Fruit fly (Drosophila melanogaster) whole organism, prepupa: Measurements from ENCODE around the gene bib.

Experiments
- Blimp-1 ChIP-seq: fragments of 200-800 bp; sonication (Bioruptor generic); optimal IDR thresholded peaks from 3 replicates; lab custom pipeline; 2017; ENCODE audit warnings: missing biosample characterization, missing genetic modification characterization, mild to moderate bottlenecking, moderate library complexity, missing genetic modification reagents
- CG10631 ChIP-seq: fragments of 200-800 bp; sonication (Bioruptor generic); optimal IDR thresholded peaks from 2 replicates; lab custom pipeline; 2016; ENCODE audit warnings: missing biosample characterization, missing genetic modification characterization
- CG11294 ChIP-seq: fragments of 200-800 bp; sonication (Bioruptor generic); IDR thresholded peaks from 2 replicates; pipeline ENCODE4 v1.3.6; 2022; ENCODE audit warnings: missing biosample characterization, missing genetic modification characterization
- CG11762 ChIP-seq: fragments of 200-800 bp; sonication (Bioruptor generic); optimal IDR thresholded peaks from 3 replicates; lab custom pipeline; 2016; ENCODE audit warnings: missing biosample characterization, missing genetic modification characterization; ENCODE audit not compliant: insufficient read depth
- CG11902 ChIP-seq: fragments of 200-800 bp; sonication (Bioruptor generic); optimal IDR thresholded peaks from 3 replicates; lab custom pipeline; 2016; ENCODE audit warnings: missing biosample characterization, missing genetic modification characterization
- CG15336 ChIP-seq: fragments of 200-800 bp; sonication (Bioruptor generic); IDR thresholded peaks from 2 replicates; pipeline ENCODE4 v1.3.6; 2022; ENCODE audit warnings: missing biosample characterization, missing genetic modification characterization
- CG1621 ChIP-seq: fragments of 200-800 bp; sonication (Bioruptor generic); optimal IDR thresholded peaks from 3 replicates; lab custom pipeline; 2018; ENCODE audit warnings: missing biosample characterization, mild to moderate bottlenecking, missing genetic modification characterization
- CG16779 ChIP-seq: fragments of 200-800 bp; sonication (Bioruptor generic); optimal IDR thresholded peaks from 3 replicates; lab custom pipeline; 2017; ENCODE audit warnings: missing biosample characterization, mild to moderate bottlenecking, missing genetic modification characterization
- CG31627 ChIP-seq: fragments of 200-800 bp; sonication (Bioruptor generic); optimal IDR thresholded peaks from 3 replicates; lab custom pipeline; 2016; ENCODE audit warnings: missing biosample characterization, missing genetic modification characterization
- CG32006 ChIP-seq: fragments of 200-800 bp; sonication (Bioruptor generic); optimal IDR thresholded peaks from 3 replicates; lab custom pipeline; 2017; ENCODE audit warnings: missing biosample characterization, mild to moderate bottlenecking, missing genetic modification characterization
- CG34406 ChIP-seq: fragments of 200-800 bp; sonication (Bioruptor generic); optimal IDR thresholded peaks from 3 replicates; lab custom pipeline; 2016; ENCODE audit warnings: missing biosample characterization, missing genetic modification characterization
- CG3919 ChIP-seq: fragments of 200-800 bp; sonication (Bioruptor generic); optimal IDR thresholded peaks from 3 replicates; lab custom pipeline; 2016; ENCODE audit warnings: missing biosample characterization, missing genetic modification characterization
- CG4318 ChIP-seq: fragments of 200-800 bp; sonication (Bioruptor generic); optimal IDR thresholded peaks from 3 replicates; lab custom pipeline; 2017; ENCODE audit warnings: missing biosample characterization, mild to moderate bottlenecking, missing genetic modification characterization
- CG6163 ChIP-seq: fragments of 200-800 bp; sonication (Bioruptor generic); IDR thresholded peaks from 3 replicates; pipeline ENCODE4 v1.3.6; 2022; ENCODE audit warnings: missing biosample characterization, missing genetic modification characterization
- CG6276 ChIP-seq: fragments of 200-800 bp; sonication (Bioruptor generic); optimal IDR thresholded peaks from 2 replicates; lab custom pipeline; 2017; ENCODE audit warnings: missing biosample characterization, mild to moderate bottlenecking, missing genetic modification characterization
- CG6792 ChIP-seq: fragments of 200-800 bp; sonication (Bioruptor generic); optimal IDR thresholded peaks from 3 replicates; lab custom pipeline; 2016; ENCODE audit warnings: missing biosample characterization, missing genetic modification characterization
- CG6808 ChIP-seq: fragments of 200-800 bp; sonication (Bioruptor generic); optimal IDR thresholded peaks from 3 replicates; lab custom pipeline; 2017; ENCODE audit warnings: missing biosample characterization, missing genetic modification characterization, mild to moderate bottlenecking, moderate library complexity, missing genetic modification reagents
- CG7368 ChIP-seq: fragments of 200-800 bp; sonication (Bioruptor generic); optimal IDR thresholded peaks from 3 replicates; lab custom pipeline; 2016; ENCODE audit warnings: missing biosample characterization, missing genetic modification characterization
- CG8319 ChIP-seq: fragments of 200-800 bp; sonication (Bioruptor generic); optimal IDR thresholded peaks from 3 replicates; lab custom pipeline; 2016; ENCODE audit warnings: missing biosample characterization, missing genetic modification characterization
- CG9139 ChIP-seq: fragments of 200-800 bp; sonication (Bioruptor generic); optimal IDR thresholded peaks from 3 replicates; lab custom pipeline; 2017; ENCODE audit warnings: missing biosample characterization, mild to moderate bottlenecking, missing genetic modification characterization
- Eip75B ChIP-seq: fragments of 200-800 bp; sonication (Bioruptor generic); optimal IDR thresholded peaks from 3 replicates; lab custom pipeline; 2016; ENCODE audit warnings: missing biosample characterization, missing genetic modification characterization
- Eip78C ChIP-seq: fragments of 200-800 bp; sonication (Bioruptor generic); peaks from one replicate; lab custom pipeline; 2016; ENCODE audit warnings: missing biosample characterization, missing genetic modification characterization
- Eip93F ChIP-seq: fragments of 200-800 bp; sonication (Bioruptor generic); optimal IDR thresholded peaks from 2 replicates; lab custom pipeline; 2016; ENCODE audit warnings: missing biosample characterization, mild to moderate bottlenecking, missing genetic modification characterization
- Ets21C ChIP-seq: fragments of 200-800 bp; sonication (Bioruptor generic); optimal IDR thresholded peaks from 3 replicates; lab custom pipeline; 2016; ENCODE audit warnings: missing biosample characterization, missing genetic modification characterization
- Ets96B ChIP-seq: fragments of 200-800 bp; optimal IDR thresholded peaks from 2 replicates; lab custom pipeline; 2019; ENCODE audit warnings: missing biosample characterization, mild to moderate bottlenecking, missing genetic modification characterization, moderate library complexity
- Gug ChIP-seq: fragments of 200-800 bp; sonication (Bioruptor generic); IDR thresholded peaks from 2 replicates; pipeline ENCODE4 v1.3.6; 2022; ENCODE audit warnings: missing biosample characterization, missing genetic modification characterization
- Hr38 ChIP-seq: sonication (Bioruptor generic); optimal IDR thresholded peaks from 2 replicates; lab custom pipeline; 2016; ENCODE audit warnings: missing biosample characterization, missing genetic modification characterization
- Hr39 ChIP-seq: fragments of 200-800 bp; sonication (Bioruptor generic); optimal IDR thresholded peaks from 2 replicates; lab custom pipeline; 2016; ENCODE audit warnings: missing biosample characterization, missing genetic modification characterization
- Hr4 ChIP-seq: fragments of 200-800 bp; sonication (Bioruptor generic); optimal IDR thresholded peaks from 3 replicates; lab custom pipeline; 2016; ENCODE audit warnings: missing biosample characterization, missing genetic modification characterization
- Lpt ChIP-seq: fragments of 200-800 bp; sonication (Bioruptor generic); optimal IDR thresholded peaks from 3 replicates; lab custom pipeline; 2016; ENCODE audit warnings: missing biosample characterization, missing genetic modification characterization
- Met ChIP-seq: fragments of 200-800 bp; sonication (Bioruptor generic); optimal IDR thresholded peaks from 3 replicates; lab custom pipeline; 2016; ENCODE audit warnings: missing biosample characterization, missing genetic modification characterization
- OdsH ChIP-seq: fragments of 200-800 bp; sonication (Bioruptor generic); optimal IDR thresholded peaks from 3 replicates; lab custom pipeline; 2016; ENCODE audit warnings: missing biosample characterization, missing genetic modification characterization
- Smox ChIP-seq: fragments of 200-800 bp; sonication (Bioruptor generic); optimal IDR thresholded peaks from 3 replicates; lab custom pipeline; 2016; ENCODE audit warnings: missing biosample characterization, missing genetic modification characterization
- Sox15 ChIP-seq: fragments of 200-800 bp; sonication (Bioruptor generic); optimal IDR thresholded peaks from 3 replicates; lab custom pipeline; 2016; ENCODE audit warnings: missing biosample characterization, missing genetic modification characterization
- achi ChIP-seq: fragments of 200-800 bp; sonication (Bioruptor generic); optimal IDR thresholded peaks from 3 replicates; lab custom pipeline; 2016; ENCODE audit warnings: missing biosample characterization, missing genetic modification characterization
- acj6 ChIP-seq: fragments of 200-800 bp; sonication (Bioruptor generic); optimal IDR thresholded peaks from 3 replicates; lab custom pipeline; 2016; ENCODE audit warnings: missing biosample characterization, missing genetic modification characterization
- cyc ChIP-seq: fragments of 200-800 bp; sonication (Bioruptor generic); optimal IDR thresholded peaks from 3 replicates; lab custom pipeline; 2016; ENCODE audit warnings: missing biosample characterization, missing genetic modification characterization
- dac ChIP-seq: fragments of 200-800 bp; sonication (Bioruptor generic); optimal IDR thresholded peaks from 2 replicates; lab custom pipeline; 2017; ENCODE audit warnings: missing biosample characterization, mild to moderate bottlenecking, missing genetic modification characterization
- dsx ChIP-seq: fragments of 200-800 bp; optimal IDR thresholded peaks from 3 replicates; lab custom pipeline; 2019; ENCODE audit warnings: missing biosample characterization, mild to moderate bottlenecking, missing genetic modification characterization, moderate library complexity; ENCODE audit not compliant: poor library complexity, severe bottlenecking
- eg ChIP-seq: fragments of 200-800 bp; sonication (Bioruptor generic); IDR thresholded peaks from 3 replicates; pipeline ENCODE4 v1.3.6; 2022; ENCODE audit warnings: missing biosample characterization, missing genetic modification characterization
- fd59A ChIP-seq: fragments of 200-800 bp; sonication (Bioruptor generic); optimal IDR thresholded peaks from 2 replicates; lab custom pipeline; 2017; ENCODE audit warnings: missing biosample characterization, mild to moderate bottlenecking, missing genetic modification characterization, missing genetic modification reagents
- fd85E ChIP-seq: fragments of 200-800 bp; sonication (Bioruptor generic); optimal IDR thresholded peaks from 3 replicates; lab custom pipeline; 2016; ENCODE audit warnings: missing biosample characterization, missing genetic modification characterization
- fkh ChIP-seq: fragments of 200-800 bp; sonication (Bioruptor generic); optimal IDR thresholded peaks from 3 replicates; lab custom pipeline; 2017; ENCODE audit warnings: missing biosample characterization, mild to moderate bottlenecking, missing genetic modification characterization, moderate library complexity
- lz ChIP-seq: fragments of 200-800 bp; sonication (Bioruptor generic); optimal IDR thresholded peaks from 3 replicates; lab custom pipeline; 2016; ENCODE audit warnings: missing biosample characterization, missing genetic modification characterization
- net ChIP-seq: fragments of 200-800 bp; sonication (Bioruptor generic); optimal IDR thresholded peaks from 3 replicates; lab custom pipeline; 2016; ENCODE audit warnings: missing biosample characterization, missing genetic modification characterization
- pdm3 ChIP-seq: fragments of 200-800 bp; sonication (Bioruptor generic); optimal IDR thresholded peaks from 3 replicates; lab custom pipeline; 2016; ENCODE audit warnings: missing biosample characterization, missing genetic modification characterization
- salr ChIP-seq, 2 experiments: fragments of 200-800 bp; sonication (Bioruptor generic); optimal IDR thresholded peaks; 3 replicates each; lab custom pipeline; 2016 to 2018; ENCODE audit warnings: missing biosample characterization in 2 of 2, missing genetic modification characterization in 2 of 2, mild to moderate bottlenecking in 1 of 2
- ss ChIP-seq, 2 experiments: fragments of 200-800 bp; sonication (Bioruptor generic); optimal IDR thresholded peaks; 2 replicates in 1 of 2; 3 replicates in 1 of 2; lab custom pipeline; 2017 to 2018; ENCODE audit warnings: mild to moderate bottlenecking in 2 of 2, missing biosample characterization in 2 of 2, missing genetic modification characterization in 2 of 2, moderate library complexity in 1 of 2
- svp ChIP-seq: fragments of 200-800 bp; sonication (Bioruptor generic); peaks from one replicate; lab custom pipeline; 2016; ENCODE audit warnings: missing biosample characterization, missing genetic modification characterization
- topi ChIP-seq: fragments of 200-800 bp; sonication (Bioruptor generic); optimal IDR thresholded peaks from 3 replicates; lab custom pipeline; 2016; ENCODE audit warnings: missing biosample characterization, missing genetic modification characterization
- vri ChIP-seq: fragments of 200-800 bp; sonication (Bioruptor generic); optimal IDR thresholded peaks from 3 replicates; lab custom pipeline; 2016; ENCODE audit warnings: missing biosample characterization, mild to moderate bottlenecking, missing genetic modification characterization

Gene bib

DNA sequence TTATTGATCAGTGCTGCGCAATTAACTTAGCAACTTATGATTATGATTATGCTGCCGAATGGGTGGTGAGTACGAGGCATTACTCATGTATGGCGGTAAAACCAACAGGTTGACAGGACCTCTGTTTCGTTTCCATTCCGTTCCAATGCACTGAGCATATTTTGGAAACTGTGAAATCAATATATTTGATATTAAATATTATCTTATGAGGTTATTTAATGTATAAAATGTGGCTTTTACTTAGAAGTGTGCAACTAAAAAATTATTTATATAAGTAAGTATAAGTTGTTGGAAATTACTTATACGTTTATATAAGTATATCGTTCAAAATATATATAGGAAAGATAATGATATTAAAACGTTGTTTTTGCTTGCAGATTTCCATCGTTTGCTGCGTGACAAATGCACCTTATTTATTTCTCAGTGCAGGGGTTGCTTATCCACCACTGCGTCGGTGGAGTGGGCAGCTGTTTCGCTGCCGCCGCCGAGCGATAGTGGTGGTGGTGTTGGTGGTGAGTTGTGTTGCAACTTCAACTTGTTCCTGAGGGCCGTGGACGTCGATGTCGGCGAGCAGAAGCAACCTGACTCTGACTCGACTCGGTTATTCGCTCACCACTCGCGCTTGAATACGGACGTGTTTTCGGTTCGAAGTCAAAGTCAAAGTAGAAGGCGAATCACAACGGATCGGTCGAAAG is at the start of gene bib:
Gene bib, plus strand, starts transcription at position 568 of the 695 bp plus-strand sequence.
- TF ChIP-seq cyc (GFP tag; lab: Kevin White, UChicago): peak; percentile 76
- peak; percentile 91 for TF ChIP-seq dsx
- TF ChIP-seq CG6808 (GFP tag; lab: Kevin White, UChicago): peak; percentile 90
- no peak for TF ChIP-seq Hr38
- peak; percentile 84 for TF ChIP-seq CG4318 (GFP tag; lab: Kevin White, UChicago)
- TF ChIP-seq CG32006 (GFP tag; lab: Kevin White, UChicago): peak; percentile 92
- TF ChIP-seq CG16779 (tag; lab: Kevin White, UChicago): peak; percentile 82
- TF ChIP-seq salr (GFP tag; optimal IDR thresholded peaks at IDR 0.05; lab: Kevin White, UChicago): peak; percentile 76 to 93
- TF ChIP-seq Gug (GFP tag; lab: Robert Waterston, UW): peak; percentile 41; the same call in 1 of the 2 replicates
- TF ChIP-seq Eip75B (GFP tag; lab: Kevin White, UChicago): peak; percentile 81
- TF ChIP-seq fd59A: peak; percentile 87
- TF ChIP-seq ss (GFP tag; optimal IDR thresholded peaks at IDR 0.05; lab: Kevin White, UChicago): peak; percentile 88 to 91
- TF ChIP-seq vri (GFP tag; lab: Kevin White, UChicago): peak; percentile 79
- peak; percentile 87 for TF ChIP-seq CG11762
- TF ChIP-seq CG8319 (GFP tag; lab: Kevin White, UChicago): peak; percentile 75
- peak; percentile 93 for TF ChIP-seq CG10631 (GFP tag; lab: Kevin White, UChicago)
- peak; percentile 82 for TF ChIP-seq pdm3 (GFP tag; lab: Kevin White, UChicago)
- peak; percentile 80 for TF ChIP-seq CG15336 (GFP tag; lab: Robert Waterston, UW)
- peak; percentile 64 for TF ChIP-seq CG11902 (GFP tag; lab: Kevin White, UChicago)
- TF ChIP-seq fd85E: peak; percentile 65
- peak; percentile 93 for TF ChIP-seq CG3919 (GFP tag; lab: Kevin White, UChicago)
- TF ChIP-seq net (GFP tag; lab: Kevin White, UChicago): peak; percentile 90
- TF ChIP-seq fkh (GFP tag; lab: Kevin White, UChicago): peak; percentile 25
- TF ChIP-seq dac (GFP tag; lab: Kevin White, UChicago): peak; percentile 38
- peak; percentile 54 for TF ChIP-seq Hr39 (GFP tag; lab: Kevin White, UChicago)
- peak; percentile 75; the same call in 2 of the 3 replicates for TF ChIP-seq CG6163 (GFP tag; lab: Robert Waterston, UW)
- TF ChIP-seq Eip78C: peak; percentile 96
- TF ChIP-seq eg (GFP tag; lab: Robert Waterston, UW): peak; percentile 63
- TF ChIP-seq lz (GFP tag; lab: Kevin White, UChicago): peak; percentile 62
- TF ChIP-seq CG11294 (GFP tag; lab: Robert Waterston, UW): peak; percentile 54; the same call in 1 of the 2 replicates
- TF ChIP-seq CG6276 (GFP tag; lab: Kevin White, UChicago): peak; percentile 76
- TF ChIP-seq CG6792: peak; percentile 88
- TF ChIP-seq Ets21C: peak; percentile 50
- peak; percentile 90 for TF ChIP-seq acj6 (GFP tag; lab: Kevin White, UChicago)
- TF ChIP-seq Sox15 (GFP tag; lab: Kevin White, UChicago): peak; percentile 67
- TF ChIP-seq CG34406 (GFP tag; lab: Kevin White, UChicago): peak; percentile 92
- peak; percentile 70 for TF ChIP-seq Hr4 (GFP tag; lab: Kevin White, UChicago)
- peak; percentile 82 for TF ChIP-seq topi (GFP tag; lab: Kevin White, UChicago)
- peak; percentile 60 for TF ChIP-seq Eip93F (GFP tag; lab: Kevin White, UChicago)
- TF ChIP-seq Ets96B (tag; lab: Kevin White, UChicago): peak; percentile 93
- TF ChIP-seq CG9139 (GFP tag; lab: Kevin White, UChicago): peak; percentile 86
- TF ChIP-seq CG7368 (GFP tag; lab: Kevin White, UChicago): peak; percentile 73
- peak; percentile 80 for TF ChIP-seq Smox
- TF ChIP-seq Met (GFP tag; lab: Kevin White, UChicago): peak; percentile 85
- TF ChIP-seq achi (GFP tag; lab: Kevin White, UChicago): peak; percentile 91
- peak; percentile 51 for TF ChIP-seq Blimp-1 (GFP tag; lab: Kevin White, UChicago)
- TF ChIP-seq OdsH (GFP tag; lab: Kevin White, UChicago): peak; percentile 91
- peak; percentile 76 for TF ChIP-seq CG1621
- peak; percentile 59 for TF ChIP-seq CG31627 (GFP tag; lab: Kevin White, UChicago)
- peak; percentile 85 for TF ChIP-seq Lpt (GFP tag; lab: Kevin White, UChicago)
- TF ChIP-seq svp (GFP tag; lab: Kevin White, UChicago): peak; percentile 90
